Fruit fly (Drosophila melanogaster) whole organism, embryonic: ENCODE data around the gene CG15865.

Experiments
- B-H1 ChIP-seq: fragments of 200-800 bp; sonication (Bioruptor generic); IDR thresholded peaks from 3 replicates; pipeline ENCODE4 v1.3.6; 2022; ENCODE audit warnings: missing biosample characterization, missing genetic modification characterization
- CG10209 ChIP-seq: fragments of 200-800 bp; sonication (Bioruptor generic); optimal IDR thresholded peaks from 3 replicates; lab custom pipeline; 2017; ENCODE audit warnings: missing biosample characterization, mild to moderate bottlenecking, missing genetic modification characterization, missing genetic modification reagents
- CG10654 ChIP-seq: fragments of 200-800 bp; sonication (Bioruptor generic); optimal IDR thresholded peaks from 2 replicates; lab custom pipeline; 2016; ENCODE audit warnings: missing biosample characterization, missing genetic modification characterization
- CG12104 ChIP-seq: fragments of 200-800 bp; sonication (Bioruptor generic); optimal IDR thresholded peaks from 3 replicates; lab custom pipeline; 2016; ENCODE audit warnings: missing biosample characterization, missing genetic modification characterization
- CG12299 ChIP-seq: fragments of 200-800 bp; sonication (Bioruptor generic); optimal IDR thresholded peaks from 2 replicates; lab custom pipeline; 2018; ENCODE audit warnings: missing biosample characterization, mild to moderate bottlenecking, missing genetic modification characterization
- CG1233 ChIP-seq: fragments of 200-800 bp; sonication (Bioruptor generic); optimal IDR thresholded peaks from 4 replicates; lab custom pipeline; 2018; ENCODE audit warnings: missing biosample characterization, mild to moderate bottlenecking, missing genetic modification characterization
- CG13287 ChIP-seq: fragments of 200-800 bp; sonication (Bioruptor generic); IDR thresholded peaks from 2 replicates; pipeline ENCODE4 v1.3.6; 2022; ENCODE audit warnings: missing biosample characterization, missing genetic modification characterization; ENCODE audit not compliant: partially characterized antibody
- CG14050 ChIP-seq: fragments of 200-800 bp; sonication (Bioruptor generic); IDR thresholded peaks from 3 replicates; pipeline ENCODE4 v1.3.6; 2022; ENCODE audit warnings: missing biosample characterization, missing genetic modification characterization
- CG14710 ChIP-seq: fragments of 200-800 bp; sonication (Bioruptor generic); optimal IDR thresholded peaks from 3 replicates; lab custom pipeline; 2019; ENCODE audit warnings: missing biosample characterization, mild to moderate bottlenecking, missing genetic modification characterization, moderate library complexity
- CG18764 ChIP-seq: fragments of 200-800 bp; sonication (Bioruptor generic); optimal IDR thresholded peaks from 3 replicates; lab custom pipeline; 2016; ENCODE audit warnings: missing biosample characterization, missing genetic modification characterization
- CG31365 ChIP-seq: fragments of 200-800 bp; sonication (Bioruptor generic); optimal IDR thresholded peaks from 2 replicates; lab custom pipeline; 2018; ENCODE audit warnings: missing biosample characterization, mild to moderate bottlenecking, missing genetic modification characterization
- CG4360 ChIP-seq: fragments of 200-800 bp; sonication (Bioruptor generic); IDR thresholded peaks from 2 replicates; pipeline ENCODE4 v1.3.6; 2022; ENCODE audit warnings: missing biosample characterization, missing genetic modification characterization
- CG4820 ChIP-seq: fragments of 200-800 bp; sonication (Bioruptor generic); optimal IDR thresholded peaks from 3 replicates; lab custom pipeline; 2016; ENCODE audit warnings: missing biosample characterization, missing genetic modification characterization
- CG7357 ChIP-seq: fragments of 200-800 bp; sonication (Bioruptor generic); IDR thresholded peaks from 3 replicates; pipeline ENCODE4 v1.3.6; 2022; ENCODE audit warnings: missing biosample characterization, missing genetic modification characterization
- CG7963 ChIP-seq: fragments of 200-800 bp; sonication (Bioruptor generic); IDR thresholded peaks from 3 replicates; pipeline ENCODE4 v1.3.6; 2022; ENCODE audit warnings: missing biosample characterization, missing genetic modification characterization; ENCODE audit not compliant: partially characterized antibody
- CG9727 ChIP-seq: fragments of 200-800 bp; sonication (Bioruptor generic); optimal IDR thresholded peaks from 3 replicates; lab custom pipeline; 2017; ENCODE audit warnings: missing biosample characterization, mild to moderate bottlenecking, missing genetic modification characterization
- CkIIα-i1 ChIP-seq: fragments of 200-800 bp; sonication (Bioruptor generic); IDR thresholded peaks from 2 replicates; pipeline ENCODE4 v1.3.6; 2022; ENCODE audit warnings: missing biosample characterization, missing genetic modification characterization
- Deaf1 ChIP-seq: fragments of 200-800 bp; optimal IDR thresholded peaks from 3 replicates; lab custom pipeline; 2019; ENCODE audit warnings: missing biosample characterization, mild to moderate bottlenecking, missing genetic modification characterization, moderate library complexity
- Dip3 ChIP-seq: fragments of 200-800 bp; sonication (Bioruptor generic); optimal IDR thresholded peaks from 3 replicates; lab custom pipeline; 2016; ENCODE audit warnings: missing biosample characterization, missing genetic modification characterization
- Dll ChIP-seq: fragments of 200-800 bp; sonication (Bioruptor generic); IDR thresholded peaks from 4 replicates; pipeline ENCODE4 v1.3.6; 2022; ENCODE audit warnings: missing biosample characterization, missing genetic modification characterization; ENCODE audit not compliant: partially characterized antibody
- Dp ChIP-seq: fragments of 200-800 bp; sonication (Bioruptor generic); optimal IDR thresholded peaks from 2 replicates; lab custom pipeline; 2018; ENCODE audit warnings: missing biosample characterization, mild to moderate bottlenecking, missing genetic modification characterization, moderate library complexity
- Fer1 ChIP-seq: fragments of 200-800 bp; sonication (Bioruptor generic); optimal IDR thresholded peaks from 2 replicates; lab custom pipeline; 2017; ENCODE audit warnings: missing biosample characterization, mild to moderate bottlenecking, missing genetic modification characterization
- Hey ChIP-seq: fragments of 200-800 bp; sonication (Bioruptor generic); optimal IDR thresholded peaks from 3 replicates; lab custom pipeline; 2018; ENCODE audit warnings: missing biosample characterization, mild to moderate bottlenecking, missing genetic modification characterization
- Meics ChIP-seq: fragments of 200-800 bp; sonication (Bioruptor generic); optimal IDR thresholded peaks from 2 replicates; lab custom pipeline; 2017; ENCODE audit warnings: missing biosample characterization, mild to moderate bottlenecking, missing genetic modification characterization
- Mrtf ChIP-seq: fragments of 200-800 bp; sonication (Bioruptor generic); IDR thresholded peaks from 3 replicates; pipeline ENCODE4 v1.3.6; 2022; ENCODE audit warnings: missing biosample characterization, missing genetic modification characterization
- Oaz ChIP-seq: fragments of 200-800 bp; sonication (Bioruptor generic); IDR thresholded peaks from 2 replicates; pipeline ENCODE4 v1.3.6; 2022; ENCODE audit warnings: missing biosample characterization, missing genetic modification characterization
- Oli ChIP-seq: fragments of 200-800 bp; sonication (Bioruptor generic); optimal IDR thresholded peaks from 2 replicates; lab custom pipeline; 2018; ENCODE audit warnings: missing biosample characterization, mild to moderate bottlenecking, missing genetic modification characterization, moderate library complexity
- Ptx1 ChIP-seq: fragments of 200-800 bp; sonication (Bioruptor generic); IDR thresholded peaks from 2 replicates; pipeline ENCODE4 v1.3.6; 2022; ENCODE audit warnings: missing biosample characterization, missing genetic modification characterization
- Spps ChIP-seq: fragments of 200-800 bp; sonication (Bioruptor generic); optimal IDR thresholded peaks from 2 replicates; lab custom pipeline; 2018; ENCODE audit warnings: missing biosample characterization, mild to moderate bottlenecking, missing genetic modification characterization
- TFAM ChIP-seq: fragments of 200-800 bp; sonication (Bioruptor generic); optimal IDR thresholded peaks from 2 replicates; lab custom pipeline; 2017; ENCODE audit warnings: missing biosample characterization, missing genetic modification characterization, inconsistent platforms
- Trl ChIP-seq, 3 experiments: fragments of >200 bp in 2 of 3; fragments of 200-800 bp in 1 of 3; sonication (Bioruptor generic) in 1 of 3; optimal IDR thresholded peaks; 2 replicates in 1 of 3; 3 replicates in 2 of 3; lab custom pipeline; 2016 to 2017; ENCODE audit warnings: missing biosample characterization in 1 of 3, missing genetic modification characterization in 1 of 3
- caup ChIP-seq: fragments of 200-800 bp; sonication (Bioruptor generic); optimal IDR thresholded peaks from 3 replicates; lab custom pipeline; 2017; ENCODE audit warnings: missing biosample characterization, mild to moderate bottlenecking, missing genetic modification characterization, moderate library complexity; ENCODE audit not compliant: severe bottlenecking
- dimm ChIP-seq: fragments of 200-800 bp; sonication (Bioruptor generic); IDR thresholded peaks from 2 replicates; pipeline ENCODE4 v1.3.6; 2022; ENCODE audit warnings: missing biosample characterization, missing genetic modification characterization
- hbn ChIP-seq: fragments of 200-800 bp; sonication (Bioruptor generic); IDR thresholded peaks from 2 replicates; pipeline ENCODE4 v1.3.6; 2022; ENCODE audit warnings: missing biosample characterization, missing genetic modification characterization; ENCODE audit not compliant: partially characterized antibody
- nau ChIP-seq: fragments of 200-800 bp; sonication (Bioruptor generic); optimal IDR thresholded peaks from 3 replicates; lab custom pipeline; 2017; ENCODE audit warnings: missing biosample characterization, mild to moderate bottlenecking, missing genetic modification characterization, missing genetic modification reagents
- p53 ChIP-seq: fragments of 200-800 bp; sonication (Bioruptor generic); optimal IDR thresholded peaks from 2 replicates; lab custom pipeline; 2016; ENCODE audit warnings: missing biosample characterization, missing genetic modification characterization
- peb ChIP-seq: fragments of 200-800 bp; sonication (Bioruptor generic); IDR thresholded peaks from 2 replicates; pipeline ENCODE4 v1.3.6; 2022; ENCODE audit warnings: missing biosample characterization, missing genetic modification characterization
- pnt ChIP-seq: fragments of 200-800 bp; sonication (Bioruptor generic); optimal IDR thresholded peaks from 3 replicates; lab custom pipeline; 2016; ENCODE audit warnings: missing biosample characterization, missing genetic modification characterization
- rib ChIP-seq: fragments of 200-800 bp; sonication (Bioruptor generic); IDR thresholded peaks from 2 replicates; pipeline ENCODE4 v1.3.6; 2022; ENCODE audit warnings: missing biosample characterization, missing genetic modification characterization
- sc ChIP-seq, 3 experiments: fragments of >200 bp in 2 of 3; fragments of 200-800 bp in 1 of 3; sonication (Bioruptor generic) in 1 of 3; optimal IDR thresholded peaks; 2 replicates in 2 of 3; 3 replicates in 1 of 3; lab custom pipeline; 2017; ENCODE audit warnings: mild to moderate bottlenecking in 1 of 3, missing biosample characterization in 1 of 3, missing genetic modification characterization in 1 of 3, missing genetic modification reagents in 1 of 3
- sd ChIP-seq: fragments of 200-800 bp; sonication (Bioruptor generic); optimal IDR thresholded peaks from 3 replicates; lab custom pipeline; 2018; ENCODE audit warnings: missing biosample characterization, mild to moderate bottlenecking, missing genetic modification characterization, moderate library complexity
- sim ChIP-seq: fragments of 200-800 bp; sonication (Bioruptor generic); IDR thresholded peaks from 2 replicates; pipeline ENCODE4 v1.3.6; 2022; ENCODE audit warnings: missing biosample characterization, missing genetic modification characterization
- sima ChIP-seq: fragments of 200-800 bp; sonication (Bioruptor generic); optimal IDR thresholded peaks from 2 replicates; lab custom pipeline; 2016; ENCODE audit warnings: missing biosample characterization, missing genetic modification characterization
- trem ChIP-seq: fragments of 200-800 bp; optimal IDR thresholded peaks from 3 replicates; lab custom pipeline; 2019; ENCODE audit warnings: missing biosample characterization, mild to moderate bottlenecking, missing genetic modification characterization, moderate library complexity
- tup ChIP-seq: fragments of 200-800 bp; sonication (Bioruptor generic); optimal IDR thresholded peaks from 2 replicates; lab custom pipeline; 2016; ENCODE audit warnings: missing biosample characterization, mild to moderate bottlenecking, missing genetic modification characterization, moderate library complexity
- usp ChIP-seq: fragments of >200 bp; optimal IDR thresholded peaks from 2 replicates; lab custom pipeline; 2017; ENCODE audit warnings: missing biosample characterization, missing genetic modification characterization

CG15865 gene

dm6 chrX:16637594-16638485, 26.4 kb downstream of the CG15865 start, which contains the start of gene RpS19a (continued):
- TF ChIP-seq CG18764 (GFP tag; lab: Kevin White, UChicago) (peak; percentile 39), CG9727 (GFP tag; lab: Kevin White, UChicago) (peak; percentile 90), sima (no peak), dimm (0 out of 2 replicates have a peak, but pooled peaks have one; percentile 20), CG7357 (GFP tag; lab: Robert Waterston, UW) (no peak), Fer1 (peak; percentile 89), sim (peak; percentile 79), CG13287 (GFP tag; lab: Robert Waterston, UW) (no peak), sd (tag; lab: Kevin White, UChicago) (no peak), Trl (optimal IDR thresholded peaks at IDR 0.05; lab: Kevin White, UChicago) (peak in 1 of 2 experiments; percentile 56), Trl (GFP tag; optimal IDR thresholded peaks at IDR 0.05; lab: Kevin White, UChicago) (peak; percentile 58), sc (optimal IDR thresholded peaks at IDR 0.05; lab: Kevin White, UChicago) (no peak), sc (GFP tag; optimal IDR thresholded peaks at IDR 0.05; lab: Kevin White, UChicago) (peak; percentile 80), Spps (tag; lab: Kevin White, UChicago) (peak; percentile 8), CG7963 (GFP tag; lab: Robert Waterston, UW) (peak; percentile 29; the same call in 1 of the 3 replicates), Ptx1 (GFP tag; lab: Robert Waterston, UW) (peak; percentile 58), CG4360 (peak; percentile 33; the same call in 1 of the 2 replicates), TFAM (GFP tag; lab: Kevin White, UChicago) (no peak), caup (peak; percentile 92), hbn (no peak), Dp (peak; percentile 40), CG1233 (GFP tag; lab: Kevin White, UChicago) (peak; percentile 93), nau (GFP tag; lab: Kevin White, UChicago) (peak; percentile 85), usp (no peak), CG4820 (GFP tag; lab: Kevin White, UChicago) (peak; percentile 38), Oaz (GFP tag; lab: Robert Waterston, UW) (peak; percentile 55), B-H1 (GFP tag; lab: Robert Waterston, UW) (peak; percentile 48; the same call in 1 of the 3 replicates), CG12299 (peak; percentile 63), CG14710 (tag; lab: Kevin White, UChicago) (peak; percentile 86), Hey (peak; percentile 74), peb (GFP tag; lab: Robert Waterston, UW) (peak; percentile 23; the same call in 1 of the 2 replicates), CG10654 (GFP tag; lab: Kevin White, UChicago) (peak; percentile 12), Dip3 (GFP tag; lab: Kevin White, UChicago) (peak; percentile 17), Meics (GFP tag; lab: Kevin White, UChicago) (peak; percentile 89), CG12104 (GFP tag; lab: Kevin White, UChicago) (peak; percentile 84), pnt (no peak), CG10209 (GFP tag; lab: Kevin White, UChicago) (peak; percentile 78), Deaf1 (peak; percentile 33), CG31365 (tag; lab: Kevin White, UChicago) (peak; percentile 81), Oli (tag; lab: Kevin White, UChicago) (peak; percentile 62), p53 (no peak), tup (GFP tag; lab: Kevin White, UChicago) (no peak), trem (tag; lab: Kevin White, UChicago) (peak; percentile 87), CkIIα-i1 (GFP tag; lab: Robert Waterston, UW) (0 out of 2 replicates have a peak, but pooled peaks have one; percentile 37), CG14050 (GFP tag; lab: Robert Waterston, UW) (peak; percentile 49; the same call in 2 of the 3 replicates), Mrtf (GFP tag; lab: Robert Waterston, UW) (peak; percentile 66; the same call in 2 of the 3 replicates), rib (peak; percentile 56), Dll (GFP tag; lab: Robert Waterston, UW) (peak; percentile 73; the same call in 2 of the 4 replicates)
